Worm (Caenorhabditis elegans) whole organism, early embryonic: ENCODE measurements around the gene C25B8.8.

Source experiments
- F13C5.2 ChIP-seq: sonication (generic microtip); optimal IDR thresholded peaks from 2 replicates; lab custom pipeline; 2017; ENCODE audit warnings: mild to moderate bottlenecking, missing genetic modification characterization, inconsistent platforms, missing compliant biosample characterization
- aly-1 ChIP-seq: sonication (generic microtip); optimal IDR thresholded peaks from 2 replicates; lab custom pipeline; 2016; ENCODE audit warnings: missing genetic modification characterization, missing compliant biosample characterization
- ama-1 ChIP-seq: fragments of 150-350 bp; optimal IDR thresholded peaks from 2 replicates; lab custom pipeline; 2014
- ceh-13 ChIP-seq: fragments of 200-800 bp; sonication (Bioruptor generic); optimal IDR thresholded peaks from 2 replicates; lab custom pipeline; 2018; ENCODE audit warnings: mild to moderate bottlenecking, missing genetic modification characterization, missing compliant biosample characterization
- ets-7 ChIP-seq: sonication (generic microtip); optimal IDR thresholded peaks from 2 replicates; lab custom pipeline; 2016; ENCODE audit warnings: missing genotype, missing genetic modification characterization, missing compliant biosample characterization
- flt-1 ChIP-seq: fragments of 200-800 bp; sonication (Bioruptor generic); IDR thresholded peaks from 2 replicates; pipeline ENCODE4 v1.3.6; 2022; ENCODE audit warnings: missing genetic modification characterization, missing compliant biosample characterization
- pes-1 ChIP-seq: fragments of 200-800 bp; sonication (Bioruptor generic); IDR thresholded peaks from 2 replicates; pipeline ENCODE4 v1.3.6; 2022; ENCODE audit warnings: missing genetic modification reagents, missing genetic modification characterization, missing compliant biosample characterization
- tbx-37 ChIP-seq: fragments of 200-800 bp; sonication (Bioruptor generic); conservative IDR thresholded peaks from 2 replicates; pipeline ENCODE4 v1.3.6; 2022; ENCODE audit warnings: missing genetic modification reagents, missing genetic modification characterization, missing compliant biosample characterization
- tra-4 ChIP-seq: sonication (generic microtip); optimal IDR thresholded peaks from 2 replicates; lab custom pipeline; 2017; ENCODE audit warnings: missing genetic modification characterization, missing compliant biosample characterization

DNA sequence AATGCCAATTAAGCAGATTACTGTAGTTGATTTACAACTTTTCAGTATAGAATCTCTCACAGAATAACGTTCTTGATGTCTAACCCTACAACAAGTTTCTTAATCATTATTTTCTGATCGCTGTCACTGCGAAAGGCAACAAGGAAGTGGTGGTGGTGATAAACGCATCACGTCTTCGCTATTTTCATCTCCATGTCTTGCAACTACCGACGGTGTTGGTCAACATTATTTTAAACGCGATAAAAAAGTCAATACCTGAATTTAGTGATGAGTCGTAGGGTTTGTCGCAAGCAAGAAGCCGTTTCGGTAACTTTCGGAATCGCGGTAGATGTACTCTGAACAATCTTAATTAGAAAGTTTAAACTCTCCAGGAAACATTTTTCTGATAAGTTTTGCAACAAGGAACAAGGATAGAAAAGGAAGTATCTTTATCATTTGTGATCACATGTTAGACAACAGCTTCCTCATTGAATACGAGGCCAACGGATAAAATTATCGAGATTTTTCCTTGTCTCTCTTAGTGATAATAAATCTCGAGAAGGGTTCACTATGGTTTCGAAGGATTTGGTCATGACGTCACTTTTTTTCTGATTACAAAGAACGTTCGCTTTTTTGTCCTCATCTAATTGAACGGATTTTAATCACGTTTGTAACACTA lies 54.1 kb downstream of the C25B8.8 start:
- TF ChIP-seq pes-1 (GFP tag; lab: Robert Waterston, UW) (no peak), F13C5.2 (no peak), ama-1 (lab: Kevin White, UChicago) (no peak), aly-1 (no peak), flt-1 (GFP tag; lab: Robert Waterston, UW) (no peak), ceh-13 (no peak), tbx-37 (GFP tag; lab: Robert Waterston, UW) (no peak), tra-4 (tag; lab: Kevin White, UChicago) (no peak), ets-7 (tag; lab: Kevin White, UChicago) (no peak)
